Fruit fly (Drosophila melanogaster): ENCODE measurements around the gene CG13312.

CG13312 gene

DNA sequence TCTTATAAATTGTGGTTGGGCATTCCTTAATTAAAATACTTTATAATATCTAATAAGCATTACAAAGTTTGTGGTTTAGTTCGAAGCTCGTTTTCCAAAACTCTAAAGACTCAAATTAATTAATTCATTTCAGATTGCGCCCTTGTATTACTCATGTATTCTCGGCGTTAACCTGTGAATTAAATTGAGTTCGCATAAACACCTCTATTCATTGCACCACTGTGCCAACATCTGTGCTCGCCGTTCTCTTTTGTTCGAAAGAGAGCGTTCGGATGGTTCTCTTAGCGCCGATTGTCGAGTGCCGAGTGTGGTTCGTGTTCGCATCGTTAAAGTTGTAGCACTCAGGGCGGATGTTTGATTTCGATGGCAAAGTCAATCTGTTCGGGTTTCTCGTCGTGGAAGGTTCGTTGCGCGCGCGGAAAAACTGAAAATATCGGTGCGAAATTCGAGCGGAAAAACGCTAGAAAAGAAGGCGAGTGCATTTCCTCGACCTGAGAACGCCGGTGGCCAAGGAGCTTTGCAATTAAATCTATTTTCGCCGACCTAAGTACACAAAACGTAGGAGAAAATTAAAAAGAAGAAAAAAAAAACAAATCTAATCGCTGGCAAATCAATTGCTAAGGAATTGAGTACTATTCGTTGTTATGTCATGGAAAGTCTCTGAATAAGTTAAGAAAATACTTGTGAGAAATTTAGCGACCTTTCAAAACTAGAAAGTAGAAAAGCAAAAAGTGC lies 20.3 kb upstream of the CG13312 start, which contains the start of gene dally (continued):
- TF ChIP-seq CG4360 (GFP tag; IDR thresholded peaks at IDR 0.05) (peak; percentile 48; the same call in 1 of the 2 replicates), CG14667 (GFP tag; IDR thresholded peaks at IDR 0.05) (no peak), CG10366 (GFP tag; IDR thresholded peaks at IDR 0.05) (no peak), br (optimal IDR thresholded peaks at IDR 0.05) (no peak), pita (GFP tag; optimal IDR thresholded peaks at IDR 0.05) (no peak), tgo (GFP tag; IDR thresholded peaks at IDR 0.05) (no peak; the same call in 2 of the 3 replicates), gsb (GFP tag; IDR thresholded peaks at IDR 0.05) (no peak), YL-1 (GFP tag; optimal IDR thresholded peaks at IDR 0.05) (no peak), schlank (tag; optimal IDR thresholded peaks at IDR 0.05) (no peak), peb (GFP tag; IDR thresholded peaks at IDR 0.05) (0 out of 2 replicates have a peak, but pooled peaks have one; percentile 26), Asciz (GFP tag; optimal IDR thresholded peaks at IDR 0.05) (no peak), ara (GFP tag; IDR thresholded peaks at IDR 0.05) (no peak), Stat92E (GFP tag; optimal IDR thresholded peaks at IDR 0.05) (peak in 1 of 3 experiments; percentile 18), Dek (tag; optimal IDR thresholded peaks at IDR 0.05) (no peak), dm (GFP tag; optimal IDR thresholded peaks at IDR 0.05) (no peak), CG2875 (GFP tag; optimal IDR thresholded peaks at IDR 0.05) (peak; percentile 9), sd (tag; optimal IDR thresholded peaks at IDR 0.05) (peak; percentile 34), unc-4 (GFP tag; IDR thresholded peaks at IDR 0.05; ENCODE audit: partially characterized antibody) (peak; percentile 42; the same call in 1 of the 2 replicates), ham (GFP tag; IDR thresholded peaks at IDR 0.05) (no peak), pan (optimal IDR thresholded peaks at IDR 0.05) (no peak), pan (GFP tag; optimal IDR thresholded peaks at IDR 0.05 in 1 of 2, IDR thresholded peaks at IDR 0.05 in 1 of 2) (peak in 1 of 2 experiments; percentile 64), CG9876 (GFP tag; optimal IDR thresholded peaks at IDR 0.05) (no peak), CG8359 (GFP tag; optimal IDR thresholded peaks at IDR 0.05; ENCODE audit: borderline replicate concordance) (peak; percentile 48), CG9797 (GFP tag; optimal IDR thresholded peaks at IDR 0.05) (no peak), Ssrp (tag; optimal IDR thresholded peaks at IDR 0.05) (no peak), CG8765 (GFP tag; IDR thresholded peaks at IDR 0.05) (no peak), vfl (GFP tag; optimal IDR thresholded peaks at IDR 0.05) (no peak), CG16813 (GFP tag; IDR thresholded peaks at IDR 0.05; ENCODE audit: partially characterized antibody) (no peak; the same call in 2 of the 3 replicates), Deaf1 (tag; optimal IDR thresholded peaks at IDR 0.05) (peak; percentile 100), CG14050 (GFP tag; IDR thresholded peaks at IDR 0.05) (no peak), tna (GFP tag; IDR thresholded peaks at IDR 0.05; ENCODE audit: partially characterized antibody) (peak; percentile 64; the same call in 1 of the 2 replicates), sna (GFP tag; IDR thresholded peaks at IDR 0.05; ENCODE audit: partially characterized antibody) (peak; percentile 22; the same call in 1 of the 2 replicates), Hr3 (GFP tag; optimal IDR thresholded peaks at IDR 0.05) (no peak), unpg (GFP tag; optimal IDR thresholded peaks at IDR 0.05) (peak; percentile 23), CG6254 (GFP tag; optimal IDR thresholded peaks at IDR 0.05) (peak; percentile 55), kay (GFP tag; optimal IDR thresholded peaks at IDR 0.05) (no peak), Hr51 (GFP tag; optimal IDR thresholded peaks at IDR 0.05) (peak in 1 of 2 experiments; percentile 7), Dll (GFP tag; IDR thresholded peaks at IDR 0.05; ENCODE audit: partially characterized antibody) (peak; percentile 36; the same call in 1 of the 4 replicates), Mes4 (GFP tag; optimal IDR thresholded peaks at IDR 0.05) (no peak), B-H2 (GFP tag; optimal IDR thresholded peaks at IDR 0.05) (peak; percentile 44), Lhr (GFP tag; optimal IDR thresholded peaks at IDR 0.05) (no peak), CG10274 (GFP tag; optimal IDR thresholded peaks at IDR 0.05) (no peak), CG3838 (GFP tag; optimal IDR thresholded peaks at IDR 0.05) (no peak), CG33213 (GFP tag; optimal IDR thresholded peaks at IDR 0.05) (peak; percentile 6), Bteb2 (GFP tag; optimal IDR thresholded peaks at IDR 0.05) (no peak), CG7357 (GFP tag; IDR thresholded peaks at IDR 0.05) (no peak), E2f1 (GFP tag; IDR thresholded peaks at IDR 0.05) (no peak), yki (optimal IDR thresholded peaks at IDR 0.05) (peak; percentile 64), CG1529 (GFP tag; optimal IDR thresholded peaks at IDR 0.05) (no peak)
